Fruit fly (Drosophila melanogaster) whole organism, embryonic: ENCODE data around the gene CG6937.

ENCODE experiments used
- Ada2b ChIP-seq: fragments of 200-800 bp; sonication (Bioruptor generic); IDR thresholded peaks from 2 replicates; pipeline ENCODE4 v1.3.6; 2022; ENCODE audit warnings: missing biosample characterization, missing genetic modification characterization
- Asciz ChIP-seq: fragments of 200-800 bp; sonication (Bioruptor generic); optimal IDR thresholded peaks from 2 replicates; lab custom pipeline; 2017; ENCODE audit warnings: missing biosample characterization, mild to moderate bottlenecking, missing genetic modification characterization, missing genetic modification reagents
- Atf6 ChIP-seq: fragments of 200-800 bp; sonication (Bioruptor generic); IDR thresholded peaks from 2 replicates; pipeline ENCODE4 v1.3.6; 2022; ENCODE audit warnings: missing biosample characterization, missing genetic modification characterization
- C15 ChIP-seq: fragments of 200-800 bp; sonication (Bioruptor generic); IDR thresholded peaks from 3 replicates; pipeline ENCODE4 v1.3.6; 2022; ENCODE audit warnings: missing biosample characterization, missing genetic modification characterization
- CG10565 ChIP-seq: fragments of 200-800 bp; sonication (Bioruptor generic); optimal IDR thresholded peaks from 3 replicates; lab custom pipeline; 2016; ENCODE audit warnings: missing biosample characterization, mild to moderate bottlenecking, missing genetic modification characterization
- CG11504 ChIP-seq: fragments of 200-800 bp; sonication (Bioruptor generic); optimal IDR thresholded peaks from 3 replicates; lab custom pipeline; 2019; ENCODE audit warnings: missing biosample characterization, mild to moderate bottlenecking, missing genetic modification characterization, moderate library complexity
- CG13123 ChIP-seq: fragments of 200-800 bp; sonication (Bioruptor generic); optimal IDR thresholded peaks from 2 replicates; lab custom pipeline; 2016; ENCODE audit warnings: missing biosample characterization, missing genetic modification characterization
- CG13894 ChIP-seq: fragments of 200-800 bp; sonication (Bioruptor generic); optimal IDR thresholded peaks from 3 replicates; lab custom pipeline; 2018; ENCODE audit warnings: missing biosample characterization, mild to moderate bottlenecking, missing genetic modification characterization, moderate library complexity
- CG1529 ChIP-seq: fragments of 200-800 bp; sonication (Bioruptor generic); optimal IDR thresholded peaks from 3 replicates; lab custom pipeline; 2018; ENCODE audit warnings: missing biosample characterization, missing genetic modification characterization
- CG17361 ChIP-seq: fragments of 200-800 bp; sonication (Bioruptor generic); IDR thresholded peaks from 3 replicates; pipeline ENCODE4 v1.3.6; 2022; ENCODE audit warnings: missing biosample characterization, missing genetic modification characterization
- CG2116 ChIP-seq: fragments of 200-800 bp; sonication (Bioruptor generic); optimal IDR thresholded peaks from 3 replicates; lab custom pipeline; 2018; ENCODE audit warnings: missing biosample characterization, mild to moderate bottlenecking, missing genetic modification characterization
- CG32772 ChIP-seq: fragments of 200-800 bp; sonication (Bioruptor generic); IDR thresholded peaks from 2 replicates; pipeline ENCODE4 v1.3.6; 2022; ENCODE audit warnings: missing biosample characterization, missing genetic modification characterization
- CG4707 ChIP-seq: fragments of 200-800 bp; sonication (Bioruptor generic); optimal IDR thresholded peaks from 2 replicates; lab custom pipeline; 2018; ENCODE audit warnings: missing biosample characterization, mild to moderate bottlenecking, missing genetic modification characterization, moderate library complexity
- CG6175 ChIP-seq: fragments of 200-800 bp; sonication (Bioruptor generic); IDR thresholded peaks from 3 replicates; pipeline ENCODE4 v1.3.6; 2022; ENCODE audit warnings: missing biosample characterization, missing genetic modification characterization
- CG6689 ChIP-seq: fragments of 200-800 bp; sonication (Bioruptor generic); IDR thresholded peaks from 2 replicates; pipeline ENCODE4 v1.3.6; 2022; ENCODE audit warnings: missing biosample characterization, missing genetic modification characterization
- CG6791 ChIP-seq: fragments of 200-800 bp; sonication (Bioruptor generic); IDR thresholded peaks from 3 replicates; pipeline ENCODE4 v1.3.6; 2022; ENCODE audit warnings: missing biosample characterization, missing genetic modification characterization; ENCODE audit not compliant: partially characterized antibody
- CG7786 ChIP-seq: fragments of 200-800 bp; sonication (Bioruptor generic); optimal IDR thresholded peaks from 2 replicates; lab custom pipeline; 2016; ENCODE audit warnings: missing biosample characterization, missing genetic modification characterization
- CG8359 ChIP-seq: fragments of 200-800 bp; sonication (Bioruptor generic); optimal IDR thresholded peaks from 2 replicates; lab custom pipeline; 2017; ENCODE audit warnings: missing biosample characterization, mild to moderate bottlenecking, missing genetic modification characterization, borderline replicate concordance
- CG8944 ChIP-seq: fragments of 200-800 bp; sonication (Bioruptor generic); optimal IDR thresholded peaks from 3 replicates; lab custom pipeline; 2016; ENCODE audit warnings: missing biosample characterization, missing genetic modification characterization
- CG9817 ChIP-seq: fragments of 200-800 bp; sonication (Bioruptor generic); optimal IDR thresholded peaks from 2 replicates; lab custom pipeline; 2018; ENCODE audit warnings: missing biosample characterization, mild to moderate bottlenecking, missing genetic modification characterization, moderate library complexity
- D19A ChIP-seq: fragments of 200-800 bp; optimal IDR thresholded peaks from 3 replicates; lab custom pipeline; 2019; ENCODE audit warnings: missing biosample characterization, mild to moderate bottlenecking, missing genetic modification characterization, moderate library complexity
- HLH3B ChIP-seq: fragments of 200-800 bp; sonication (Bioruptor generic); IDR thresholded peaks from 2 replicates; pipeline ENCODE4 v1.3.6; 2022; ENCODE audit warnings: missing biosample characterization, missing genetic modification characterization
- HLHmδ ChIP-seq: fragments of 200-800 bp; sonication (Bioruptor generic); optimal IDR thresholded peaks from 2 replicates; lab custom pipeline; 2018; ENCODE audit warnings: missing biosample characterization, mild to moderate bottlenecking, missing genetic modification characterization, moderate library complexity
- Mes4 ChIP-seq: fragments of 200-800 bp; sonication (Bioruptor generic); optimal IDR thresholded peaks from 2 replicates; lab custom pipeline; 2016; ENCODE audit warnings: missing biosample characterization, missing genetic modification characterization
- NFAT ChIP-seq: fragments of 200-800 bp; sonication (Bioruptor generic); IDR thresholded peaks from 2 replicates; pipeline ENCODE4 v1.3.6; 2022; ENCODE audit warnings: missing biosample characterization, missing genetic modification characterization
- Nf-YA ChIP-seq: fragments of 200-800 bp; sonication (Bioruptor generic); IDR thresholded peaks from 2 replicates; pipeline ENCODE4 v1.3.6; 2022; ENCODE audit warnings: missing biosample characterization, missing genetic modification characterization
- PHDP ChIP-seq: fragments of 200-800 bp; sonication (Bioruptor generic); optimal IDR thresholded peaks from 3 replicates; lab custom pipeline; 2018; ENCODE audit warnings: missing biosample characterization, mild to moderate bottlenecking, missing genetic modification characterization, moderate library complexity
- Pdp1 ChIP-seq, 2 experiments: fragments of 200-800 bp; sonication (Bioruptor generic); optimal IDR thresholded peaks; 3 replicates each; lab custom pipeline; 2016; ENCODE audit warnings: missing biosample characterization in 2 of 2, missing genetic modification characterization in 2 of 2, mild to moderate bottlenecking in 1 of 2, moderate library complexity in 1 of 2
- Vsx1 ChIP-seq: fragments of 200-800 bp; sonication (Bioruptor generic); optimal IDR thresholded peaks from 2 replicates; lab custom pipeline; 2017; ENCODE audit warnings: missing biosample characterization, mild to moderate bottlenecking, missing genetic modification characterization, missing genetic modification reagents
- Xrp1 ChIP-seq: fragments of 200-800 bp; sonication (Bioruptor generic); IDR thresholded peaks from 2 replicates; pipeline ENCODE4 v1.3.6; 2022; ENCODE audit warnings: missing biosample characterization, missing genetic modification characterization
- ase ChIP-seq: fragments of 200-800 bp; sonication (Bioruptor generic); IDR thresholded peaks from 3 replicates; pipeline ENCODE4 v1.3.6; 2022; ENCODE audit warnings: missing biosample characterization, missing genetic modification characterization
- ash1 ChIP-seq: fragments of 200-800 bp; sonication (Bioruptor generic); optimal IDR thresholded peaks from 2 replicates; lab custom pipeline; 2018; ENCODE audit warnings: missing biosample characterization, mild to moderate bottlenecking, missing genetic modification characterization
- bab2 ChIP-seq: fragments of 200-800 bp; sonication (Bioruptor generic); optimal IDR thresholded peaks from 2 replicates; lab custom pipeline; 2016; ENCODE audit warnings: missing biosample characterization, missing genetic modification characterization
- btn ChIP-seq: fragments of 200-800 bp; sonication (Bioruptor generic); optimal IDR thresholded peaks from 2 replicates; lab custom pipeline; 2016; ENCODE audit warnings: missing biosample characterization, missing genetic modification characterization
- cas ChIP-seq: fragments of 200-800 bp; sonication (Bioruptor generic); IDR thresholded peaks from 2 replicates; pipeline ENCODE4 v1.3.6; 2022; ENCODE audit warnings: missing biosample characterization, missing genetic modification characterization
- caup ChIP-seq: fragments of 200-800 bp; sonication (Bioruptor generic); optimal IDR thresholded peaks from 3 replicates; lab custom pipeline; 2017; ENCODE audit warnings: missing biosample characterization, mild to moderate bottlenecking, missing genetic modification characterization, moderate library complexity; ENCODE audit not compliant: severe bottlenecking
- chif ChIP-seq, 2 experiments: fragments of 200-800 bp; sonication (Bioruptor generic); optimal IDR thresholded peaks; 3 replicates each; lab custom pipeline; 2016; ENCODE audit warnings: missing biosample characterization in 2 of 2, missing genetic modification characterization in 2 of 2
- dati ChIP-seq: fragments of 200-800 bp; sonication (Bioruptor generic); IDR thresholded peaks from 2 replicates; pipeline ENCODE4 v1.3.6; 2022; ENCODE audit warnings: missing biosample characterization, missing genetic modification characterization
- disco-r ChIP-seq: fragments of 200-800 bp; sonication (Bioruptor generic); optimal IDR thresholded peaks from 2 replicates; lab custom pipeline; 2016; ENCODE audit warnings: missing biosample characterization, missing genetic modification characterization
- gsb-n ChIP-seq: fragments of 200-800 bp; sonication (Bioruptor generic); optimal IDR thresholded peaks from 3 replicates; lab custom pipeline; 2018; ENCODE audit warnings: missing biosample characterization, mild to moderate bottlenecking, missing genetic modification characterization
- lola ChIP-seq, 3 experiments: fragments of >200 bp in 2 of 3; fragments of 200-800 bp in 1 of 3; sonication (Bioruptor generic) in 1 of 3; optimal IDR thresholded peaks; 2 replicates each; lab custom pipeline; 2017 to 2019; ENCODE audit warnings: missing biosample characterization in 3 of 3, missing genetic modification characterization in 3 of 3, mild to moderate bottlenecking in 1 of 3, moderate library complexity in 1 of 3
- nerfin-2 ChIP-seq: fragments of 200-800 bp; sonication (Bioruptor generic); IDR thresholded peaks from 2 replicates; pipeline ENCODE4 v1.3.6; 2022; ENCODE audit warnings: missing biosample characterization, missing genetic modification characterization; ENCODE audit not compliant: partially characterized antibody
- odd ChIP-seq: fragments of 200-800 bp; sonication (Bioruptor generic); optimal IDR thresholded peaks from 2 replicates; lab custom pipeline; 2017; ENCODE audit warnings: missing biosample characterization, mild to moderate bottlenecking, missing genetic modification characterization
- ro ChIP-seq: fragments of 200-800 bp; sonication (Bioruptor generic); IDR thresholded peaks from 2 replicates; pipeline ENCODE4 v1.3.6; 2022; ENCODE audit warnings: missing biosample characterization, missing genetic modification characterization
- sd ChIP-seq: fragments of 200-800 bp; sonication (Bioruptor generic); optimal IDR thresholded peaks from 3 replicates; lab custom pipeline; 2018; ENCODE audit warnings: missing biosample characterization, mild to moderate bottlenecking, missing genetic modification characterization, moderate library complexity
- sens ChIP-seq: fragments of 200-800 bp; sonication (Bioruptor generic); peaks from one replicate; lab custom pipeline; 2016; ENCODE audit warnings: missing biosample characterization, missing genetic modification characterization
- sima ChIP-seq: fragments of 200-800 bp; sonication (Bioruptor generic); optimal IDR thresholded peaks from 2 replicates; lab custom pipeline; 2016; ENCODE audit warnings: missing biosample characterization, missing genetic modification characterization
- sqz ChIP-seq: fragments of 200-800 bp; sonication (Bioruptor generic); optimal IDR thresholded peaks from 3 replicates; lab custom pipeline; 2018; ENCODE audit warnings: missing biosample characterization, mild to moderate bottlenecking, missing genetic modification characterization
- stc ChIP-seq: fragments of 200-800 bp; sonication (Bioruptor generic); IDR thresholded peaks from 2 replicates; pipeline ENCODE4 v1.3.6; 2022; ENCODE audit warnings: missing biosample characterization, missing genetic modification characterization
- tgo ChIP-seq: fragments of 200-800 bp; sonication (Bioruptor generic); IDR thresholded peaks from 3 replicates; pipeline ENCODE4 v1.3.6; 2022; ENCODE audit warnings: missing biosample characterization, missing genetic modification characterization

The CG6937 gene

dm6 chr3R:22631156-22631555, 46.6 kb downstream of the CG6937 start (continued):
- TF ChIP-seq CG7786 (no peak), sd (peak; percentile 84), NFAT (GFP tag; lab: Robert Waterston, UW) (no peak), HLH3B (GFP tag; lab: Robert Waterston, UW) (no peak), sqz (GFP tag; lab: Kevin White, UChicago) (peak; percentile 9), CG13894 (tag; lab: Kevin White, UChicago) (no peak), CG1529 (GFP tag; lab: Kevin White, UChicago) (peak; percentile 19), odd (GFP tag; lab: Kevin White, UChicago) (peak; percentile 21), ash1 (no peak), caup (GFP tag; lab: Kevin White, UChicago) (no peak), tgo (GFP tag; lab: Robert Waterston, UW) (no peak), btn (GFP tag; lab: Kevin White, UChicago) (no peak), D19A (tag; lab: Kevin White, UChicago) (peak; percentile 26), chif (GFP tag; optimal IDR thresholded peaks at IDR 0.05; lab: Kevin White, UChicago) (no peak), CG8944 (GFP tag; lab: Kevin White, UChicago) (no peak), PHDP (peak; percentile 47), Atf6 (GFP tag; lab: Robert Waterston, UW) (no peak), sens (peak; percentile 52), gsb-n (tag; lab: Kevin White, UChicago) (no peak), dati (GFP tag; lab: Robert Waterston, UW) (no peak), Asciz (GFP tag; lab: Kevin White, UChicago) (peak; percentile 7), CG4707 (GFP tag; lab: Kevin White, UChicago) (peak; percentile 35), C15 (GFP tag; lab: Robert Waterston, UW) (no peak), CG9817 (tag; lab: Kevin White, UChicago) (no peak), lola (GFP tag; optimal IDR thresholded peaks at IDR 0.05; lab: Kevin White, UChicago) (no peak), sima (no peak), CG6791 (GFP tag; lab: Robert Waterston, UW) (no peak), Nf-YA (GFP tag; lab: Robert Waterston, UW) (no peak)
- TF ChIP-seq, all 482 proteins: peak for 61

dm6 chr3R:22632181-22632580, 47.6 kb downstream of the CG6937 start:
- TF ChIP-seq Pdp1 (GFP tag; optimal IDR thresholded peaks at IDR 0.05; lab: Kevin White, UChicago) (peak in 1 of 2 experiments; percentile 20), sd (peak; percentile 50), Ada2b (GFP tag; lab: Robert Waterston, UW) (no peak), CG8359 (GFP tag; lab: Kevin White, UChicago) (peak; percentile 99), bab2 (no peak), Mes4 (GFP tag; lab: Kevin White, UChicago) (no peak), CG6175 (GFP tag; lab: Robert Waterston, UW) (no peak), CG13123 (GFP tag; lab: Kevin White, UChicago) (no peak), CG2116 (GFP tag; lab: Kevin White, UChicago) (no peak), CG11504 (tag; lab: Kevin White, UChicago) (no peak), stc (GFP tag; lab: Robert Waterston, UW) (no peak), Vsx1 (GFP tag; lab: Kevin White, UChicago) (no peak), nerfin-2 (GFP tag; lab: Robert Waterston, UW) (no peak), CG17361 (GFP tag; lab: Robert Waterston, UW) (no peak), ro (GFP tag; lab: Robert Waterston, UW) (no peak), sens (peak; percentile 31), disco-r (GFP tag; lab: Kevin White, UChicago) (no peak), ase (GFP tag; lab: Robert Waterston, UW) (no peak), cas (GFP tag; lab: Robert Waterston, UW) (no peak), CG10565 (GFP tag; lab: Kevin White, UChicago) (no peak), CG32772 (GFP tag; lab: Robert Waterston, UW) (no peak), Xrp1 (GFP tag; lab: Robert Waterston, UW) (no peak), CG6689 (no peak), HLHmδ (GFP tag; lab: Kevin White, UChicago) (no peak)
